Worm (Caenorhabditis elegans) whole organism, L4/young adult: ENCODE measurements around the gene W01B6.8.

Source experiments
- W03F9.2 ChIP-seq: fragments of 150-350 bp; optimal IDR thresholded peaks from 2 replicates; lab custom pipeline; 2014; ENCODE audit warnings: missing biosample characterization, missing genetic modification characterization
- dao-5 ChIP-seq: sonication (generic microtip); optimal IDR thresholded peaks from 2 replicates; lab custom pipeline; 2016; ENCODE audit warnings: missing genotype, missing genetic modification characterization, moderate library complexity, missing compliant biosample characterization
- him-1 ChIP-seq: sonication (generic microtip); optimal IDR thresholded peaks from 2 replicates; lab custom pipeline; 2016; ENCODE audit warnings: missing genotype, missing genetic modification reagents, missing genetic modification characterization, missing compliant biosample characterization

ce11 chrIV:10080816-10081215 lies 3.4 kb downstream of the W01B6.8 start, which contains the start of gene W01B6.6:
- TF ChIP-seq him-1 (tag; lab: Kevin White, UChicago) = no peak
- no peak for TF ChIP-seq dao-5 (tag; lab: Kevin White, UChicago)
- no peak for TF ChIP-seq W03F9.2 (tag; lab: Kevin White, UChicago)
